Worm (Caenorhabditis elegans): Measurements from ENCODE around the gene ada-2.

DNA sequence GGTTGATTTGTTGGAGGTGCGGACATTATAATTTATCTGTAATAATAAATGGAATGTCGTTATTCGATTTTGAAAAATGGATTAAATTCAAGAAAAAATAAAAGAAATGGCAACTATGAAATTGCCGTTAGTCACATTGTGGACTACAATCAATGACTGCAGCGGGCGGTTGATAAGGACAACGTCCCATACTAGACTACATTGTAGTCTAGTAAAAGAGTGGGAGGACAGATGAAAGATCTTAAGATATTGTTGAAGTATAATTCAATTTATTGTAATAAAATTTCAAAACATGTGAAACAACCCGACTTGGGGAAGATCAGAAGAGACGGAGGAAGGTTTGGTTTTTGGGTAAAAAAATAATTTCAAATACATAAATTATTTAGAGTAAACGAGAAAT lies at the start of gene ada-2, which contains the start of gene prx-13:
- no peak for TF ChIP-seq ama-1 (optimal IDR thresholded peaks at IDR 0.05)
- TF ChIP-seq nhr-76 (tag; optimal IDR thresholded peaks at IDR 0.05): no peak
- no peak for TF ChIP-seq ceh-82 (tag; optimal IDR thresholded peaks at IDR 0.05)
- no peak for TF ChIP-seq unc-62 (GFP tag; optimal IDR thresholded peaks at IDR 0.05)
- TF ChIP-seq mab-9 (GFP tag; IDR thresholded peaks at IDR 0.05): no peak
- TF ChIP-seq C04F5.9 (tag; optimal IDR thresholded peaks at IDR 0.05): no peak
- TF ChIP-seq lin-39 (tag; optimal IDR thresholded peaks at IDR 0.05): no peak
- TF ChIP-seq fkh-10 (GFP tag; optimal IDR thresholded peaks at IDR 0.05): no peak
- peak; percentile 12 for TF ChIP-seq snu-23 (GFP tag; optimal IDR thresholded peaks at IDR 0.05)
- no peak for TF ChIP-seq egl-27 (tag; optimal IDR thresholded peaks at IDR 0.05)
- no peak for TF ChIP-seq sup-37 (GFP tag; optimal IDR thresholded peaks at IDR 0.05)
- TF ChIP-seq alr-1 (tag; optimal IDR thresholded peaks at IDR 0.05; ENCODE audit: borderline replicate concordance): no peak
- no peak for TF ChIP-seq ceh-90 (tag; optimal IDR thresholded peaks at IDR 0.05)
- TF ChIP-seq ztf-11 (tag; optimal IDR thresholded peaks at IDR 0.05): no peak

Measured in whole organism, L1 larva.